Fruit fly (Drosophila melanogaster): ENCODE data around the gene Cdk12.
A peak's percentile ranks its signal among the peaks of the same experiment; 100 is the strongest.

The Cdk12 gene

DNA sequence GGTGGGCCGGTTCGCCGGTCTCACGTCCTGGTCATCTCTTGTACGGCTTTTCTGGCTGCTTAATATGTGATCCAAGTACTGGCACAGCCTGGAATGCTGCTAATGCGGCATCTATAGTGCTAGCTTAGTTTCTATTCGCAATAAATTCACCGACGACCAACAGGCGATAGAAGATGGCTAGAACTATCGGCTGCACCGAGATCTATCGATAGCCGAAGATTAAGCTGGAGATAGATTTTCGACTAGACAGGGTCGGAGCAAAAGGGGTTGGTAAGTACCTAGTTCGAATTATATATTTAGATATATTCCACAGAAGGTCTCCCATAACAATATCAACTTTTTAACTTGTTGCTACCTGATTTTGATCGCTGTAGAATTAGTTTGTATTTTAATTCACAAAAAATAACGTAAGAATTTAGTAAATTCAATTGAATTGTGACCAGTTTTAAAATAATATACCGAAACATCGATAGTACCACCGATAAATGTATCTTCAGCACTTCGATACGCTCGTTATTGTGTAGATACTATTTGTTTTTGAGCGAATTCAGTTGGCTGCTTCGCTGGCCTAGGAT lies 8.7 kb upstream of the Cdk12 start, which contains the start of the genes Glg1 and M6 (continued):
- TF ChIP-seq dimm (GFP tag; IDR thresholded peaks at IDR 0.05) (no peak), Hmx (GFP tag; optimal IDR thresholded peaks at IDR 0.05) (no peak), Sox102F (GFP tag; optimal IDR thresholded peaks at IDR 0.05) (peak; percentile 60), CG17361 (GFP tag; IDR thresholded peaks at IDR 0.05) (peak; percentile 84), zen2 (GFP tag; IDR thresholded peaks at IDR 0.05; ENCODE audit: partially characterized antibody) (peak; percentile 74), Kr (GFP tag; optimal IDR thresholded peaks at IDR 0.05) (no peak), CG42726 (GFP tag; IDR thresholded peaks at IDR 0.05; ENCODE audit: partially characterized antibody) (peak; percentile 94), Dek (tag; optimal IDR thresholded peaks at IDR 0.05) (peak; percentile 53), CG17359 (tag; optimal IDR thresholded peaks at IDR 0.05) (peak; percentile 40), sens (GFP tag) (peak; percentile 95), sug (tag; optimal IDR thresholded peaks at IDR 0.05) (peak; percentile 74), NfI (GFP tag; optimal IDR thresholded peaks at IDR 0.05) (peak; percentile 69), Myb (GFP tag; optimal IDR thresholded peaks at IDR 0.05) (peak; percentile 70), HLH3B (GFP tag; IDR thresholded peaks at IDR 0.05) (peak; percentile 35; the same call in 1 of the 2 replicates), seq (GFP tag; IDR thresholded peaks at IDR 0.05) (no peak), CG8089 (GFP tag; optimal IDR thresholded peaks at IDR 0.05) (peak; percentile 17), CG34422 (GFP tag; IDR thresholded peaks at IDR 0.05) (no peak; the same call in 2 of the 3 replicates), CG17186 (GFP tag; optimal IDR thresholded peaks at IDR 0.05) (peak; percentile 57), shn (GFP tag; optimal IDR thresholded peaks at IDR 0.05) (peak; percentile 57), TFAM (GFP tag; optimal IDR thresholded peaks at IDR 0.05) (no peak), Hey (tag; optimal IDR thresholded peaks at IDR 0.05) (no peak), CG6654 (GFP tag; optimal IDR thresholded peaks at IDR 0.05) (no peak), Trl (optimal IDR thresholded peaks at IDR 0.05) (no peak), Trl (GFP tag; optimal IDR thresholded peaks at IDR 0.05) (peak; percentile 58), CG4854 (GFP tag; optimal IDR thresholded peaks at IDR 0.05) (peak; percentile 32), Ada2b (GFP tag; IDR thresholded peaks at IDR 0.05) (peak; percentile 40; the same call in 1 of the 2 replicates), CG10462 (GFP tag; optimal IDR thresholded peaks at IDR 0.05) (peak; percentile 38), CG12744 (GFP tag; optimal IDR thresholded peaks at IDR 0.05) (peak; percentile 48), CG12391 (tag; optimal IDR thresholded peaks at IDR 0.05) (peak; percentile 80), crc (GFP tag; optimal IDR thresholded peaks at IDR 0.05) (no peak), grn (GFP tag; optimal IDR thresholded peaks at IDR 0.05) (peak; percentile 93), CG12236 (GFP tag; optimal IDR thresholded peaks at IDR 0.05) (peak; percentile 6), tup (GFP tag; optimal IDR thresholded peaks at IDR 0.05) (peak; percentile 7), Scr (GFP tag; IDR thresholded peaks at IDR 0.05; ENCODE audit: partially characterized antibody) (peak; percentile 96), mirr (GFP tag; optimal IDR thresholded peaks at IDR 0.05) (no peak), CG1603 (tag; optimal IDR thresholded peaks at IDR 0.05) (peak; percentile 65), zfh2 (GFP tag; optimal IDR thresholded peaks at IDR 0.05) (peak; percentile 76), pum (GFP tag; optimal IDR thresholded peaks at IDR 0.05) (peak; percentile 69), CG12942 (GFP tag; optimal IDR thresholded peaks at IDR 0.05) (peak; percentile 46), CG15696 (tag; optimal IDR thresholded peaks at IDR 0.05) (peak; percentile 66), esg (GFP tag; conservative IDR thresholded peaks at IDR 0.05) (peak; percentile 23; the same call in 1 of the 2 replicates), CG3163 (GFP tag; optimal IDR thresholded peaks at IDR 0.05) (no peak), CG34376 (GFP tag; optimal IDR thresholded peaks at IDR 0.05) (peak; percentile 76), Hsf (GFP tag; optimal IDR thresholded peaks at IDR 0.05) (peak; percentile 73), Taf1 (GFP tag; IDR thresholded peaks at IDR 0.05) (0 out of 2 replicates have a peak, but pooled peaks have one; percentile 28), CG1602 (GFP tag; optimal IDR thresholded peaks at IDR 0.05) (peak; percentile 68), CG9609 (GFP tag; optimal IDR thresholded peaks at IDR 0.05) (peak; percentile 63), CG2875 (GFP tag; optimal IDR thresholded peaks at IDR 0.05) (no peak), ftz-f1 (GFP tag; optimal IDR thresholded peaks at IDR 0.05) (peak; percentile 12), twi (tag; optimal IDR thresholded peaks at IDR 0.05) (peak; percentile 40), pho (GFP tag; optimal IDR thresholded peaks at IDR 0.05) (peak; percentile 69)

Measured in whole organism, embryonic.